Worm (Caenorhabditis elegans) whole organism, late embryonic: ENCODE data around the gene far-8.

Experiments used
- C38D4.7 ChIP-seq: fragments of 200-800 bp; sonication (Bioruptor generic); optimal IDR thresholded peaks from 2 replicates; lab custom pipeline; 2018; ENCODE audit warnings: mild to moderate bottlenecking, missing genetic modification characterization, moderate library complexity, missing compliant biosample characterization
- K09A11.1 ChIP-seq: sonication (generic microtip); optimal IDR thresholded peaks from 2 replicates; lab custom pipeline; 2017; ENCODE audit warnings: antibody characterized with exemption, mild to moderate bottlenecking, missing genetic modification characterization, missing compliant biosample characterization; ENCODE audit not compliant: insufficient read depth
- ahr-1 ChIP-seq: sonication (generic microtip); optimal IDR thresholded peaks from 2 replicates; lab custom pipeline; 2016; ENCODE audit warnings: missing genetic modification characterization, missing compliant biosample characterization
- ceh-18 ChIP-seq: sonication (generic microtip); optimal IDR thresholded peaks from 2 replicates; lab custom pipeline; 2016; ENCODE audit warnings: missing genetic modification characterization, missing compliant biosample characterization
- ceh-2 ChIP-seq: sonication (generic microtip); optimal IDR thresholded peaks from 2 replicates; lab custom pipeline; 2016; ENCODE audit warnings: missing genotype, missing genetic modification characterization, missing compliant biosample characterization
- ceh-24 ChIP-seq: sonication (generic microtip); optimal IDR thresholded peaks from 2 replicates; lab custom pipeline; 2016; ENCODE audit warnings: mild to moderate bottlenecking, missing genetic modification characterization, missing compliant biosample characterization
- ceh-34 ChIP-seq: sonication (generic microtip); optimal IDR thresholded peaks from 2 replicates; lab custom pipeline; 2016; ENCODE audit warnings: mild to moderate bottlenecking, missing genetic modification characterization, missing compliant biosample characterization
- ceh-9 ChIP-seq: sonication (generic microtip); optimal IDR thresholded peaks from 2 replicates; lab custom pipeline; 2016; ENCODE audit warnings: mild to moderate bottlenecking, missing genetic modification characterization, inconsistent platforms, missing compliant biosample characterization
- che-1 ChIP-seq: sonication (generic microtip); optimal IDR thresholded peaks from 2 replicates; lab custom pipeline; 2016; ENCODE audit warnings: mild to moderate bottlenecking, missing genetic modification characterization, missing compliant biosample characterization
- dve-1 ChIP-seq: sonication (generic microtip); optimal IDR thresholded peaks from 2 replicates; lab custom pipeline; 2017; ENCODE audit warnings: antibody characterized with exemption, mild to moderate bottlenecking, missing genetic modification characterization, missing compliant biosample characterization
- elt-2 ChIP-seq: sonication (generic microtip); optimal IDR thresholded peaks from 2 replicates; lab custom pipeline; 2016; ENCODE audit warnings: missing genetic modification reagents, missing genetic modification characterization, missing compliant biosample characterization
- ets-4 ChIP-seq: sonication (generic microtip); optimal IDR thresholded peaks from 2 replicates; lab custom pipeline; 2016; ENCODE audit warnings: missing genetic modification characterization, missing compliant biosample characterization
- eyg-1 ChIP-seq: sonication (generic microtip); optimal IDR thresholded peaks from 2 replicates; lab custom pipeline; 2016; ENCODE audit warnings: missing genotype, missing genetic modification characterization, missing compliant biosample characterization
- fkh-6 ChIP-seq: sonication (generic microtip); optimal IDR thresholded peaks from 2 replicates; lab custom pipeline; 2016; ENCODE audit warnings: missing genetic modification characterization, missing compliant biosample characterization
- hlh-30 ChIP-seq: sonication (generic microtip); optimal IDR thresholded peaks from 2 replicates; lab custom pipeline; 2017; ENCODE audit warnings: antibody characterized with exemption, missing genetic modification characterization, missing compliant biosample characterization; ENCODE audit not compliant: insufficient read depth
- hlh-6 ChIP-seq: sonication (generic microtip); optimal IDR thresholded peaks from 2 replicates; lab custom pipeline; 2016; ENCODE audit warnings: missing genotype, missing genetic modification characterization, missing compliant biosample characterization
- lin-11 ChIP-seq: fragments of 200-800 bp; sonication (Bioruptor generic); optimal IDR thresholded peaks from 2 replicates; lab custom pipeline; 2018; ENCODE audit warnings: mild to moderate bottlenecking, missing genetic modification characterization, missing compliant biosample characterization
- madf-2 ChIP-seq: sonication (generic microtip); optimal IDR thresholded peaks from 2 replicates; lab custom pipeline; 2017; ENCODE audit warnings: missing genetic modification characterization, missing compliant biosample characterization
- mec-3 ChIP-seq: sonication (generic microtip); optimal IDR thresholded peaks from 2 replicates; lab custom pipeline; 2016; ENCODE audit warnings: borderline replicate concordance, missing genetic modification characterization, missing compliant biosample characterization
- nfya-1 ChIP-seq: sonication (generic microtip); optimal IDR thresholded peaks from 2 replicates; lab custom pipeline; 2017; ENCODE audit warnings: missing genetic modification characterization, mild to moderate bottlenecking, missing compliant biosample characterization, antibody characterized with exemption, moderate library complexity
- nhr-232 ChIP-seq: sonication (generic microtip); optimal IDR thresholded peaks from 2 replicates; lab custom pipeline; 2016; ENCODE audit warnings: missing genetic modification characterization, missing compliant biosample characterization
- pat-9 ChIP-seq: fragments of 200-800 bp; sonication (Bioruptor generic); optimal IDR thresholded peaks from 2 replicates; lab custom pipeline; 2018; ENCODE audit warnings: mild to moderate bottlenecking, missing genetic modification characterization, moderate library complexity, missing compliant biosample characterization
- pax-1 ChIP-seq: fragments of 150-350 bp; optimal IDR thresholded peaks from 2 replicates; lab custom pipeline; 2014; ENCODE audit warnings: missing biosample characterization, missing genetic modification characterization
- pha-4 ChIP-seq: fragments of 150-350 bp; optimal IDR thresholded peaks from 2 replicates; lab custom pipeline; 2018; ENCODE audit warnings: missing biosample characterization, missing genetic modification reagents, missing genetic modification characterization
- pqm-1 ChIP-seq: sonication (generic microtip); optimal IDR thresholded peaks from 2 replicates; lab custom pipeline; 2016; ENCODE audit warnings: missing genetic modification characterization, missing compliant biosample characterization
- pros-1 ChIP-seq: fragments of 150-350 bp; optimal IDR thresholded peaks from 2 replicates; lab custom pipeline; 2014; ENCODE audit warnings: missing biosample characterization, missing genetic modification reagents, missing genetic modification characterization
- ref-2 ChIP-seq: sonication (generic microtip); optimal IDR thresholded peaks from 2 replicates; lab custom pipeline; 2016; ENCODE audit warnings: missing genetic modification characterization, missing compliant biosample characterization
- sox-4 ChIP-seq: sonication (generic microtip); optimal IDR thresholded peaks from 2 replicates; lab custom pipeline; 2017; ENCODE audit warnings: mild to moderate bottlenecking, missing genetic modification characterization, inconsistent platforms, missing compliant biosample characterization
- unc-3 ChIP-seq, 2 experiments: fragments of 200-800 bp in 1 of 2; sonication (Bioruptor generic) in 1 of 2; sonication (generic microtip) in 1 of 2; conservative IDR thresholded peaks in 1 of 2; optimal IDR thresholded peaks in 1 of 2; 2 replicates each; pipeline versions ENCODE4 v1.3.6 to Lab custom; 2016 to 2022; ENCODE audit warnings: missing compliant biosample characterization in 2 of 2, missing genetic modification characterization in 2 of 2, missing genetic modification reagents in 1 of 2
- unc-86 ChIP-seq: sonication (generic microtip); optimal IDR thresholded peaks from 2 replicates; lab custom pipeline; 2016; ENCODE audit warnings: missing genetic modification characterization, missing compliant biosample characterization
- zip-5 ChIP-seq: sonication (generic microtip); optimal IDR thresholded peaks from 2 replicates; lab custom pipeline; 2016; ENCODE audit warnings: missing genetic modification characterization, missing compliant biosample characterization

Gene far-8

ce11 chrIII:841177-841576 lies 1.6 kb upstream of the far-8 start, which contains the start of gene K02F3.9:
TSS of gene K02F3.9 (minus strand) at chrIII:841366.
- TF ChIP-seq K09A11.1 (tag; lab: Kevin White, UChicago) (no peak), pros-1 (no peak), pat-9 (no peak), ahr-1 (tag; lab: Kevin White, UChicago) (no peak), zip-5 (tag; lab: Kevin White, UChicago) (no peak), ets-4 (tag; lab: Kevin White, UChicago) (no peak), ceh-9 (tag; lab: Kevin White, UChicago) (no peak), pha-4 (tag; lab: Kevin White, UChicago) (no peak), hlh-6 (no peak), ceh-34 (tag; lab: Kevin White, UChicago) (no peak), unc-86 (no peak), dve-1 (tag; lab: Kevin White, UChicago) (no peak), eyg-1 (no peak)

DNA sequence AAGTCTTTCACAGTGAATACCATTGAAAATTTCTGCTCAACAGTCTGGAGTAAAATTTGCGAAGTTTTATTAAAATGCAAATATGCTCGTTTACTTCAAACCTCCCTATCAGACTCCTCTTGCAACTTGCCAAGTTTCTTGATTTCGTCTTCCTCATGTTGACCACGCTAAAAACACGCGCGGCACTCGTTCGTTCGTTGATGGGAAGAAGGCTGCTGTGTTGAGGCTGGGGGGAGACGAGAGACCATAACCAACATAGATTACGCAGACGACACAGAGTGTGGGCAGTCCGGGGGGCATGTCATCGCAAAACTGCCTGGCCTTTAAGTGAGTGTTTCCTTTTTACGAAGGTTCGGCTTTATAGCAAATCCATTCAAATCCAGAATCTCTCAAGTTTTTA lies 1.3 kb downstream of the far-8 start:
- TF ChIP-seq ref-2 (tag; lab: Kevin White, UChicago) (no peak), fkh-6 (tag; lab: Kevin White, UChicago) (peak; percentile 16), ceh-9 (tag; lab: Kevin White, UChicago) (no peak), nfya-1 (peak; percentile 31), hlh-30 (tag; lab: Kevin White, UChicago) (no peak)

ce11 chrIII:844577-844976 lies 1.8 kb downstream of the far-8 start:
- TF ChIP-seq nhr-232 (tag; lab: Kevin White, UChicago): no peak
- no peak for TF ChIP-seq hlh-30 (tag; lab: Kevin White, UChicago)
- TF ChIP-seq, all 69 proteins: peak for 0

DNA sequence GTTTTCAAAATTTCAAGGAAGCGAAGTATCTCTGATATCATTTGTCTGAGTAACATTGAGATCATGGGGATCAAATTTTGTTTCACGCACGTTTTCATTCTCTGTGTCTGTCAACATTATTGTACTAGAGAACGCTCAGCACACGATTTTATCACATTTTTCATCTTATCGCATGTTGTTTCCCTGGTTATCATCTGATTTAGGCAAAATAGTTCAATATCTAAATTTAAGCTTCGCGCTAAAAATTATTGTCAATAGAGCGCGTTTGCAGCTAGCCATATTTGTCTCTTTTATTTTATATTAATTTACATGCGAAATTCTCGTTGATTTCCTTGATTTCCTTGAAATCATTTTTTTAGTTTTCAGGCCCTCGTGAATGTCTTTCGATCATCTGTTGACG lies 2.8 kb downstream of the far-8 start, which contains the start of gene K02F3.2:
Gene K02F3.2, plus strand, starts transcription at position 357 of the 400 bp plus-strand sequence.
- TF ChIP-seq elt-2 (peak; percentile 73), ref-2 (tag; lab: Kevin White, UChicago) (no peak), pax-1 (tag; lab: Kevin White, UChicago) (peak; percentile 17), pqm-1 (tag; lab: Kevin White, UChicago) (no peak), ceh-24 (tag; lab: Kevin White, UChicago) (no peak), ahr-1 (tag; lab: Kevin White, UChicago) (no peak), sox-4 (tag; lab: Kevin White, UChicago) (no peak)

DNA sequence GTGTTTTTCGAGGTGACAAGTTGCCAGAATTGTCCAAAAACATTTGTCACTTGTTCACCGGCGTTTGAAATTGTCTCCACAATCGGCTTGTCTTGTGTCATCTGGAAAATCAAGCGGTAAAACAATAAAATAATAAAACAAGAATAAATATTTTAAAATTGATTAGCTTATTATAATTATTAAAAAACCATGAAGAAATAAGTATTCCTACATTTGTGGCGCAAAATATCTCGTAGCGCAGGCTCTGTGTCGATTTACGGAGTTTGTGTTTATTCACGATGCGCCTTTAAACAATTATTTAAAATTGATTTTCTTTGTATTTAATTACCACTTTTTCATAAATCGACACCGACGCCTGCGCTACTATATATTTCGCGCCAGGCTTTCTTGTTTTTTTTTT lies 9.6 kb downstream of the far-8 start, which contains the start of gene moma-1:
Gene moma-1, minus strand, starts transcription at position 101 of the 400 bp plus-strand sequence.
- TF ChIP-seq madf-2 (tag; lab: Kevin White, UChicago): no peak
- TF ChIP-seq hlh-6: no peak
- no peak for TF ChIP-seq elt-2
- TF ChIP-seq ceh-24 (tag; lab: Kevin White, UChicago): no peak
- no peak for TF ChIP-seq lin-11 (tag; lab: Kevin White, UChicago)
- TF ChIP-seq sox-4 (tag; lab: Kevin White, UChicago): no peak
- TF ChIP-seq ceh-18 (tag; lab: Kevin White, UChicago): no peak
- no peak for TF ChIP-seq che-1 (tag; lab: Kevin White, UChicago)
- no peak for TF ChIP-seq pros-1
- TF ChIP-seq ref-2 (tag; lab: Kevin White, UChicago): no peak
- no peak for TF ChIP-seq C38D4.7 (GFP tag; lab: Kevin White, UChicago)
- no peak for TF ChIP-seq unc-3 (GFP tag; conservative IDR thresholded peaks at IDR 0.05; lab: Robert Waterston, UW)
- no peak for TF ChIP-seq unc-3 (tag; optimal IDR thresholded peaks at IDR 0.05; lab: Kevin White, UChicago)
- TF ChIP-seq mec-3: no peak
- TF ChIP-seq ceh-2 (tag; lab: Kevin White, UChicago): no peak
- TF ChIP-seq, all 69 proteins: peak for 0
